Fruit fly (Drosophila melanogaster): Measurements from ENCODE around the gene CG11550.

Gene CG11550

DNA sequence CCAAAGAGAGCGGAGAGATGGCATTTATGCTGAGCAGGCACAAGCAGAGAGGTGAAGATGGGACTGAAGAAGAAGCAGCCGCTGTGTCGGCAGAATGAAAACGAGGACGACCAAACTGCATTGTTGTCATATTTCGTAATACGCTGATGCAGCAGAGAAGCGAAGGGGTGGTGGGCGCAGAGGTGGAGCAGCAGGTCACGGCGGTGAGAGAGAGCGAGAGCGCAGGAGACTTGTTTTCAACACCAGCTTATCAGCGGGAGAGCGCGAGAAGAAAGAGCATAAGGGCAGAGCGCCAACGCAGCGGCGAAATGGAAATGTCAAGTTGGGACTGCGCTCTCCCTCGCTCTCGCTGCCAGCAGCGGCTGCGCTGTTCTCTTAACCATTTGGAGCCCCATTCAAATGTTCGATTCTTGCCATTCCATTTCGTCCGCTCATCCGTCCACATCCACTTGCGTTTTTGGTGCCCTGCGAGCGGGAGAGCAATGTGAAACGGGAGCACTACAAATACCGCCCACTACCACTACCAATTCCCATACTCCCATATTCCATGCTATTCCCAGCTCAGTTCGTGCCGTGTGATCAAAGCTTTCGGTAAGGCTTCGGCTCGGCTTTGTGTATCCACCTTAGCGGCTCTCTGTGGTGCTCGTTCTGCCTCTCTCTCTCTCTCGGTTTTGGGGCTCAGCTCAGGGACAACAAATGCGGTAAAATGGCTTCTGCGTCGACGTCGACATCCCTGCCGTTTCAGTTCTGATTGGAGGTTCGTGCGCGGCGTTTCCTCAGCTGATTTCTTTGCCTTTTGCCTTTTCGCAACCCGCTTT, 33.8 kb upstream of the CG11550 start, which contains the start of gene ttk:
ttk (plus strand) TSS at position 562 of the 818 bp plus-strand sequence.
- no peak for TF ChIP-seq CG7101 (tag; optimal IDR thresholded peaks at IDR 0.05)
- no peak for TF ChIP-seq Mnt (GFP tag; optimal IDR thresholded peaks at IDR 0.05)
- no peak for TF ChIP-seq ovo (GFP tag; optimal IDR thresholded peaks at IDR 0.05)
- TF ChIP-seq Clk (GFP tag; optimal IDR thresholded peaks at IDR 0.05) = no peak
- peak; percentile 46 for TF ChIP-seq pad (GFP tag; optimal IDR thresholded peaks at IDR 0.05)
- TF ChIP-seq bab1 (GFP tag; optimal IDR thresholded peaks at IDR 0.05) = peak; percentile 8
- TF ChIP-seq CG11617 (GFP tag; optimal IDR thresholded peaks at IDR 0.05) = peak; percentile 46
- TF ChIP-seq Hr96 (GFP tag; optimal IDR thresholded peaks at IDR 0.05) = peak; percentile 22
- no peak for TF ChIP-seq cic (GFP tag; optimal IDR thresholded peaks at IDR 0.05)
- TF ChIP-seq tj (GFP tag; optimal IDR thresholded peaks at IDR 0.05) = peak; percentile 100
- no peak for TF ChIP-seq CG1620 (GFP tag; optimal IDR thresholded peaks at IDR 0.05)
- no peak for TF ChIP-seq CG33017 (tag; optimal IDR thresholded peaks at IDR 0.05)
- TF ChIP-seq CG12768 (GFP tag; optimal IDR thresholded peaks at IDR 0.05) = peak; percentile 53

DNA sequence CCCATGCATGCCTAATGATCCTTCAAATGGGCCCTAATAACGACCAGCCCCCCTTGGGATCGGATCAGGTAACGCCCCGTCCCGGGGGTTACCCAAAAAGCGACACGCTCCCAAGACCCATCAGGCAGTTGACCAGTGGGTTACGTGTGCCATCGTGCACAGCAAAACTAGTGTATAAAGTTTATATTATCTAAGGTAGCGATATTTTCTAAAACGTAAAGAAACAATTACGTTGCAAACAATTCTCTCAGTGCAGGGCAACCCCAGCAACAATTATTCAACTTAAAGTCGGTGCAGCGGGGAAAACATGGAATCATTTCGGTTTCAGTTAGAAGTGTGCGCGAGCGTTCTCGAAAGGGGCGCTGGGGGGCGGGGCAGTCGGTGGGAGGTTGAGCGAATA, 32.9 kb upstream of the CG11550 start:
- TF ChIP-seq CG1620 (GFP tag; optimal IDR thresholded peaks at IDR 0.05) (no peak), Mnt (GFP tag; optimal IDR thresholded peaks at IDR 0.05) (no peak), ovo (GFP tag; optimal IDR thresholded peaks at IDR 0.05) (no peak), Clk (GFP tag; optimal IDR thresholded peaks at IDR 0.05) (no peak), CG7101 (tag; optimal IDR thresholded peaks at IDR 0.05) (no peak), Crg-1 (GFP tag; optimal IDR thresholded peaks at IDR 0.05) (no peak), kay (GFP tag; ENCODE audit: borderline replicate concordance) (no peak), cnc (optimal IDR thresholded peaks at IDR 0.05) (no peak), CG5204 (GFP tag; optimal IDR thresholded peaks at IDR 0.05) (peak; percentile 41), CG12768 (GFP tag; optimal IDR thresholded peaks at IDR 0.05) (peak; percentile 2)

DNA sequence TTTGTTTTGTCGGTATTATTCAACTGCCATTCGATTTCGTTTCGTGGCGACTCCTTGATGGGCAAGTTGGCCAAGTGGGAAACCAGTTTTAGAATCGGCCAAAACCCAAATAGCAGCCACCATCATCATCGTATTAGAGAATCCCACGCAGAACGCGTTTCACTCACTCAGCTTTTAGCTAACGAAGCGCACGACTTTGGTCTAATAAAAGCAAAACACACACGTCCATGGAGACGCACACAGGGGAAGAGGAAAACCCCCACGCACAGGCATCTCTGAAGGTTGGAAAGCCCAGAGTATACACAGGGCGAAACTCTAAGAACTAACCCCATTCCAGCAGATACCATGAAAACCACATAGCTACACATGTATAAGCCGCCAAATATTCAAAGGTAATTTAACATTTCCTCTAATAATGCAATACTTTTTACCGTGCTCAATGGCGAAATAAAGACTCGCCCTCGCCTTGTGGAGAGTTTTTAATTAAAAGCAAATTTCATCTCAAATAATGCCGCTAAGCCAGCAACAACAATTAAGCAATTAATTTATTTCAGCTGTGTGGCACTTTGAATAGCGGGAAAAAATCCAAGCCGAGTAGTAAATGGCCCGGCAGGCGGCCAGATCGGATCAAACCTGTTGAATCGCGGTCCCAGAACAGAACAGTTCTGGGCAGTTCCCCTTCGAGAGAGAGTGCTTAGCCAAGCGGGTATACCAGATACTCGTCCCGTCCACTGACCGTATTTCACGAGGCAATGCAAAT, 31.8 kb upstream of the CG11550 start:
- no peak for TF ChIP-seq CG14711 (tag; optimal IDR thresholded peaks at IDR 0.05)
- peak; percentile 80 for TF ChIP-seq kay (GFP tag; ENCODE audit: borderline replicate concordance)
- no peak for TF ChIP-seq Clk (GFP tag; optimal IDR thresholded peaks at IDR 0.05)
- TF ChIP-seq CG33017 (tag; optimal IDR thresholded peaks at IDR 0.05) = no peak
- TF ChIP-seq pad (GFP tag; optimal IDR thresholded peaks at IDR 0.05) = peak; percentile 23
- TF ChIP-seq ovo (GFP tag; optimal IDR thresholded peaks at IDR 0.05) = peak; percentile 60
- peak; percentile 42 for TF ChIP-seq tj (GFP tag; optimal IDR thresholded peaks at IDR 0.05)

DNA sequence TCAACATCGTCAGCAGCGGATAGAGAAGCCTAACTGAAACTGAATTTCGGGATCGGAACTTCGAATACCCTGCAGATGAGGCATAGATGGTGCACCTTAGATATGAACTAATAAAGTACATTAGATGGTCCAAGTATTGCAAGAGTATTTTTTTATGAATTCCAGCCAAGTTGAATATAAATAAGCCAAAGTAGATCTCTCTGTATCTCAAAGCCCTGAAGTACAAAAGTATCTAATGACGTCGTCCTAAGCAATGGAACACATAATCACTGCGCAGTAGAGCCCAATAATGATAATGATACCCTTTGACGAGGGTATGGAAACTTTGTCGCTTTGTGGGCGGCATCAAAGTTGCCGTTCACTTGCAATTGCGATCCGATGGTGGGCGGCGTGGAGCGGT, 30.1 kb upstream of the CG11550 start:
- TF ChIP-seq toe (GFP tag; optimal IDR thresholded peaks at IDR 0.05) (no peak), CG5204 (GFP tag; optimal IDR thresholded peaks at IDR 0.05) (no peak), bab1 (GFP tag; optimal IDR thresholded peaks at IDR 0.05) (no peak), CG14711 (tag; optimal IDR thresholded peaks at IDR 0.05) (no peak), kay (GFP tag; ENCODE audit: borderline replicate concordance) (no peak), cnc (optimal IDR thresholded peaks at IDR 0.05) (no peak), Mnt (GFP tag; optimal IDR thresholded peaks at IDR 0.05) (no peak), CG12768 (GFP tag; optimal IDR thresholded peaks at IDR 0.05) (no peak), tj (GFP tag; optimal IDR thresholded peaks at IDR 0.05) (no peak), CG7101 (tag; optimal IDR thresholded peaks at IDR 0.05) (no peak)

DNA sequence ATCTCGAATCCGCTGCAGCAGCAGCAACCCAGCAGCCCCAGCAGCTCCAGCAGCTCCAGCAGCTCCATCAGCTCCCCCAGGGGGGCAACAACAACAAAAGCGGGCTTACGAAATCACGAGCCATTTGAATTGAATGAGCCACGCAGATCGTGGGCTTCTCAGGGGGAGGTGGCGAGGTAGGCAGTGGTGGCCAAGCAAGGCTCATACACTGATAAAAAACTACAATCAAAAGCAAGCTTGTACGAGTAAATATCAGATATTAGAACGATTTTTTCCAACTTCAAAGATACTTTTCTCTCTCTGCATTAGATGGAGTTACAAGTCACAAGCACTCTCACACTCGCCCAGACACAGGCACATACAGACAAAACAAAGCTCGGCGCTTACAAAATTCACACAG, 29.5 kb upstream of the CG11550 start:
- TF ChIP-seq CG12768 (GFP tag; optimal IDR thresholded peaks at IDR 0.05) (no peak), Clk (GFP tag; optimal IDR thresholded peaks at IDR 0.05) (no peak), ovo (GFP tag; optimal IDR thresholded peaks at IDR 0.05) (no peak), toe (GFP tag; optimal IDR thresholded peaks at IDR 0.05) (no peak), kay (GFP tag; ENCODE audit: borderline replicate concordance) (no peak), bab1 (GFP tag; optimal IDR thresholded peaks at IDR 0.05) (no peak), Mnt (GFP tag; optimal IDR thresholded peaks at IDR 0.05) (no peak), cic (GFP tag; optimal IDR thresholded peaks at IDR 0.05) (no peak), CG7101 (tag; optimal IDR thresholded peaks at IDR 0.05) (no peak), CG5204 (GFP tag; optimal IDR thresholded peaks at IDR 0.05) (no peak), Crg-1 (GFP tag; optimal IDR thresholded peaks at IDR 0.05) (no peak), CG11617 (GFP tag; optimal IDR thresholded peaks at IDR 0.05) (no peak)

DNA sequence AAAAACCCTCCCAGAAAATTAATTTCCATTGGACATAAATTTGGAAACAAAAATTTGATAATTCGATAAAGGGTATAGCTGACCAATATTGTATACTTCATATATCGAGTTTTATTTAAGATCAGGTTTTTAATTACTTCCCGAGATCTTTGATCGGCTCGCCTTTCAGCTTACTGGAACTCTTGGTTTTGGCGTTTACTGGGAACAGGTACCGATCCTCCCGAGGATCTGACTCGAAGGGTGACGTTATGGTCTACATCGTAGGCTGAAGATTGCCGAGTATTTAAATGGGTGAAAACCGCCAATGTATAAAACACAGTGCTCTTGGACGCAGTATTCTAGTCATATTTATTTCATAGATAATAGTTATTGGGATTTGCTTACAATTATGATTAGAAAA, 28.6 kb upstream of the CG11550 start, which contains the start of gene CG42693:
CG42693 (minus strand) TSS at position 101 of the 400 bp plus-strand sequence.
- TF ChIP-seq Clk (GFP tag; optimal IDR thresholded peaks at IDR 0.05) (no peak), CG12768 (GFP tag; optimal IDR thresholded peaks at IDR 0.05) (no peak), CG7045 (GFP tag; optimal IDR thresholded peaks at IDR 0.05) (no peak), cnc (optimal IDR thresholded peaks at IDR 0.05) (no peak), CG11617 (GFP tag; optimal IDR thresholded peaks at IDR 0.05) (no peak), kay (GFP tag; ENCODE audit: borderline replicate concordance) (no peak), cic (GFP tag; optimal IDR thresholded peaks at IDR 0.05) (no peak), CG5204 (GFP tag; optimal IDR thresholded peaks at IDR 0.05) (no peak), tj (GFP tag; optimal IDR thresholded peaks at IDR 0.05) (no peak), CG14711 (tag; optimal IDR thresholded peaks at IDR 0.05) (no peak), Hr96 (GFP tag; optimal IDR thresholded peaks at IDR 0.05) (no peak), CG1620 (GFP tag; optimal IDR thresholded peaks at IDR 0.05) (no peak)
